Fruit fly (Drosophila melanogaster) whole organism, prepupa: ENCODE measurements around the gene CG6310.

Source experiments
- CG3032 ChIP-seq: fragments of 200-800 bp; optimal IDR thresholded peaks from 2 replicates; lab custom pipeline; 2019; ENCODE audit warnings: missing biosample characterization, mild to moderate bottlenecking, missing genetic modification characterization, moderate library complexity
- CG31627 ChIP-seq: fragments of 200-800 bp; sonication (Bioruptor generic); optimal IDR thresholded peaks from 3 replicates; lab custom pipeline; 2016; ENCODE audit warnings: missing biosample characterization, missing genetic modification characterization
- CG32006 ChIP-seq: fragments of 200-800 bp; sonication (Bioruptor generic); optimal IDR thresholded peaks from 3 replicates; lab custom pipeline; 2017; ENCODE audit warnings: missing biosample characterization, mild to moderate bottlenecking, missing genetic modification characterization
- CG8319 ChIP-seq: fragments of 200-800 bp; sonication (Bioruptor generic); optimal IDR thresholded peaks from 3 replicates; lab custom pipeline; 2016; ENCODE audit warnings: missing biosample characterization, missing genetic modification characterization
- Gug ChIP-seq: fragments of 200-800 bp; sonication (Bioruptor generic); IDR thresholded peaks from 2 replicates; pipeline ENCODE4 v1.3.6; 2022; ENCODE audit warnings: missing biosample characterization, missing genetic modification characterization
- fkh ChIP-seq: fragments of 200-800 bp; sonication (Bioruptor generic); optimal IDR thresholded peaks from 3 replicates; lab custom pipeline; 2017; ENCODE audit warnings: missing biosample characterization, mild to moderate bottlenecking, missing genetic modification characterization, moderate library complexity
- salr ChIP-seq, 2 experiments: fragments of 200-800 bp; sonication (Bioruptor generic); optimal IDR thresholded peaks; 3 replicates each; lab custom pipeline; 2016 to 2018; ENCODE audit warnings: missing biosample characterization in 2 of 2, missing genetic modification characterization in 2 of 2, mild to moderate bottlenecking in 1 of 2
- svp ChIP-seq: fragments of 200-800 bp; sonication (Bioruptor generic); peaks from one replicate; lab custom pipeline; 2016; ENCODE audit warnings: missing biosample characterization, missing genetic modification characterization

- TF ChIP-seq CG3032: no peak
- no peak for TF ChIP-seq salr (GFP tag; optimal IDR thresholded peaks at IDR 0.05; lab: Kevin White, UChicago)
- TF ChIP-seq CG32006 (GFP tag; lab: Kevin White, UChicago): no peak
- no peak for TF ChIP-seq CG31627 (GFP tag; lab: Kevin White, UChicago)
- TF ChIP-seq svp: no peak
- TF ChIP-seq Gug (GFP tag; lab: Robert Waterston, UW): no peak
- TF ChIP-seq CG8319 (GFP tag; lab: Kevin White, UChicago): no peak
- TF ChIP-seq fkh (GFP tag; lab: Kevin White, UChicago): no peak
Observed at dm6 chr3L:11025261-11025660, 44.4 kb downstream of the CG6310 start, which contains the start of gene CG32079.
